Worm (Caenorhabditis elegans) whole organism, L3 larva: ENCODE results near the gene rbm-22.

Experiments
- R02D3.7 ChIP-seq: fragments of 150-350 bp; optimal IDR thresholded peaks from 2 replicates; lab custom pipeline; 2014; ENCODE audit warnings: missing biosample characterization, missing genetic modification characterization
- ZK546.5 ChIP-seq: sonication (generic microtip); optimal IDR thresholded peaks from 2 replicates; lab custom pipeline; 2017; ENCODE audit warnings: missing biosample characterization, missing genetic modification characterization
- aly-2 ChIP-seq: fragments of 150-350 bp; optimal IDR thresholded peaks from 2 replicates; lab custom pipeline; 2014; ENCODE audit warnings: missing biosample characterization, missing genetic modification characterization
- ama-1 ChIP-seq: fragments of 150-350 bp; optimal IDR thresholded peaks from 2 replicates; lab custom pipeline; 2018
- ceh-16 ChIP-seq: sonication (generic microtip); optimal IDR thresholded peaks from 2 replicates; lab custom pipeline; 2017; ENCODE audit warnings: missing biosample characterization, missing genetic modification characterization
- ceh-28 ChIP-seq: fragments of 150-350 bp; optimal IDR thresholded peaks from 2 replicates; lab custom pipeline; 2014; ENCODE audit warnings: missing biosample characterization, missing genetic modification reagents, missing genetic modification characterization
- ceh-82 ChIP-seq: fragments of 150-350 bp; optimal IDR thresholded peaks from 2 replicates; lab custom pipeline; 2014; ENCODE audit warnings: missing biosample characterization, missing genetic modification characterization
- ceh-9 ChIP-seq: sonication (generic microtip); optimal IDR thresholded peaks from 2 replicates; lab custom pipeline; 2018; ENCODE audit warnings: missing biosample characterization, missing genetic modification characterization
- egl-27 ChIP-seq: sonication (generic microtip); optimal IDR thresholded peaks from 4 replicates; lab custom pipeline; 2017; ENCODE audit warnings: missing biosample characterization, missing genetic modification reagents, missing genetic modification characterization
- elt-1 ChIP-seq: fragments of 150-350 bp; optimal IDR thresholded peaks from 2 replicates; lab custom pipeline; 2014; ENCODE audit warnings: missing biosample characterization, missing genetic modification characterization
- elt-2 ChIP-seq: sonication (generic microtip); optimal IDR thresholded peaks from 2 replicates; lab custom pipeline; 2016; ENCODE audit warnings: missing genetic modification reagents, mild to moderate bottlenecking, missing genetic modification characterization, missing compliant biosample characterization
- elt-3 ChIP-seq, 3 experiments: fragments of 150-350 bp in 1 of 3; sonication (generic microtip) in 2 of 3; optimal IDR thresholded peaks; 2 replicates in 2 of 3; 4 replicates in 1 of 3; lab custom pipeline; 2014 to 2017; ENCODE audit warnings: missing biosample characterization in 3 of 3, missing genetic modification characterization in 3 of 3
- eor-1 ChIP-seq, 2 experiments: fragments of 150-350 bp; optimal IDR thresholded peaks; 2 replicates each; lab custom pipeline; 2014 to 2018; ENCODE audit warnings: missing biosample characterization in 2 of 2, missing genetic modification characterization in 2 of 2
- fkh-10 ChIP-seq: sonication (generic microtip); optimal IDR thresholded peaks from 2 replicates; lab custom pipeline; 2017; ENCODE audit warnings: missing biosample characterization, missing genetic modification reagents, missing genetic modification characterization
- fkh-2 ChIP-seq: fragments of 150-350 bp; optimal IDR thresholded peaks from 2 replicates; lab custom pipeline; 2014; ENCODE audit warnings: missing biosample characterization, missing genetic modification reagents, missing genetic modification characterization
- hmg-11 ChIP-seq: sonication (generic microtip); optimal IDR thresholded peaks from 2 replicates; lab custom pipeline; 2016; ENCODE audit warnings: missing genetic modification characterization, missing compliant biosample characterization
- jun-1 ChIP-seq: fragments of 150-350 bp; optimal IDR thresholded peaks from 2 replicates; lab custom pipeline; 2014; ENCODE audit warnings: missing biosample characterization, missing genetic modification reagents, missing genetic modification characterization
- lin-15B ChIP-seq: fragments of 150-350 bp; optimal IDR thresholded peaks from 2 replicates; lab custom pipeline; 2014; ENCODE audit warnings: missing biosample characterization, missing genetic modification characterization
- lin-39 ChIP-seq: fragments of 150-350 bp; optimal IDR thresholded peaks from 2 replicates; lab custom pipeline; 2018; ENCODE audit warnings: missing biosample characterization, missing genetic modification reagents, missing genetic modification characterization
- lsy-12 ChIP-seq: sonication (generic microtip); optimal IDR thresholded peaks from 2 replicates; lab custom pipeline; 2016; ENCODE audit warnings: mild to moderate bottlenecking, missing genetic modification characterization, missing compliant biosample characterization
- mdl-1 ChIP-seq: fragments of 150-350 bp; optimal IDR thresholded peaks from 2 replicates; lab custom pipeline; 2014; ENCODE audit warnings: missing biosample characterization, missing genetic modification characterization
- nfya-1 ChIP-seq: sonication (generic microtip); optimal IDR thresholded peaks from 2 replicates; lab custom pipeline; 2017; ENCODE audit warnings: missing genetic modification characterization, mild to moderate bottlenecking, missing compliant biosample characterization, antibody characterized with exemption, moderate library complexity; ENCODE audit not compliant: insufficient read depth
- nhr-12 ChIP-seq: fragments of 150-350 bp; optimal IDR thresholded peaks from 2 replicates; lab custom pipeline; 2014; ENCODE audit warnings: missing biosample characterization, missing genetic modification characterization
- nhr-237 ChIP-seq: fragments of 150-350 bp; optimal IDR thresholded peaks from 2 replicates; lab custom pipeline; 2014; ENCODE audit warnings: missing biosample characterization, missing genetic modification characterization
- nhr-25 ChIP-seq: sonication (generic microtip); optimal IDR thresholded peaks from 2 replicates; lab custom pipeline; 2017; ENCODE audit warnings: missing biosample characterization, missing genetic modification characterization
- nhr-28 ChIP-seq: fragments of 150-350 bp; optimal IDR thresholded peaks from 2 replicates; lab custom pipeline; 2014; ENCODE audit warnings: missing biosample characterization, missing genetic modification characterization
- nhr-67 ChIP-seq: fragments of 150-350 bp; optimal IDR thresholded peaks from 2 replicates; lab custom pipeline; 2014; ENCODE audit warnings: missing biosample characterization, missing genetic modification characterization
- nhr-76 ChIP-seq: fragments of 150-350 bp; sonication (generic microtip); optimal IDR thresholded peaks from 5 replicates; lab custom pipeline; 2014; ENCODE audit warnings: missing biosample characterization, missing genetic modification characterization
- nhr-77 ChIP-seq: fragments of 150-350 bp; optimal IDR thresholded peaks from 2 replicates; lab custom pipeline; 2014; ENCODE audit warnings: missing biosample characterization, missing genetic modification characterization
- pha-4 ChIP-seq: fragments of 150-350 bp; optimal IDR thresholded peaks from 2 replicates; lab custom pipeline; 2014; ENCODE audit warnings: missing biosample characterization, missing genetic modification reagents, missing genetic modification characterization
- pqm-1 ChIP-seq: fragments of 150-350 bp; optimal IDR thresholded peaks from 2 replicates; lab custom pipeline; 2017; ENCODE audit warnings: missing biosample characterization, missing genetic modification characterization, inconsistent platforms
- sea-2 ChIP-seq: fragments of 150-350 bp; sonication (generic microtip); optimal IDR thresholded peaks from 4 replicates; lab custom pipeline; 2014; ENCODE audit warnings: missing biosample characterization, missing genetic modification reagents, missing genetic modification characterization
- skn-1 ChIP-seq: fragments of 150-350 bp; optimal IDR thresholded peaks from 2 replicates; lab custom pipeline; 2014; ENCODE audit warnings: missing biosample characterization, missing genetic modification characterization
- snpc-4 ChIP-seq: fragments of 150-350 bp; optimal IDR thresholded peaks from 2 replicates; lab custom pipeline; 2014; ENCODE audit warnings: missing biosample characterization, missing genetic modification characterization
- tbx-2 ChIP-seq: sonication (generic microtip); optimal IDR thresholded peaks from 2 replicates; lab custom pipeline; 2016; ENCODE audit warnings: mild to moderate bottlenecking, missing genetic modification characterization, missing compliant biosample characterization
- unc-39 ChIP-seq: sonication (generic microtip); optimal IDR thresholded peaks from 4 replicates; lab custom pipeline; 2017; ENCODE audit warnings: missing biosample characterization, missing genetic modification characterization
- zag-1 ChIP-seq: fragments of 150-350 bp; optimal IDR thresholded peaks from 2 replicates; lab custom pipeline; 2014; ENCODE audit warnings: missing biosample characterization, missing genetic modification characterization
- ztf-11 ChIP-seq: fragments of 150-350 bp; optimal IDR thresholded peaks from 2 replicates; lab custom pipeline; 2014; ENCODE audit warnings: missing biosample characterization, missing genetic modification characterization
- ztf-4 ChIP-seq: fragments of 150-350 bp; optimal IDR thresholded peaks from 2 replicates; lab custom pipeline; 2014; ENCODE audit warnings: missing biosample characterization, missing genetic modification characterization

The rbm-22 gene

ce11 chrIV:10885915-10886314 is 24.7 kb downstream of the rbm-22 start, which contains the start of gene srlf-11:
srlf-11 (minus strand) TSS chrIV:10886015.
- TF ChIP-seq pha-4 (no peak), jun-1 (tag; lab: Kevin White, UChicago) (no peak), ceh-28 (tag; lab: Kevin White, UChicago) (no peak), skn-1 (tag; lab: Kevin White, UChicago) (no peak), snpc-4 (tag; lab: Kevin White, UChicago) (no peak), nhr-67 (tag; lab: Kevin White, UChicago) (no peak), fkh-10 (GFP tag; lab: Kevin White, UChicago) (no peak), ztf-11 (tag; lab: Kevin White, UChicago) (no peak), ceh-16 (tag; lab: Kevin White, UChicago) (no peak), nfya-1 (tag; lab: Kevin White, UChicago) (no peak), nhr-237 (tag; lab: Kevin White, UChicago) (no peak), zag-1 (no peak), ZK546.5 (tag; lab: Kevin White, UChicago) (no peak), tbx-2 (tag; lab: Kevin White, UChicago) (no peak), lin-39 (tag; lab: Kevin White, UChicago) (no peak), eor-1 (tag; optimal IDR thresholded peaks at IDR 0.05; lab: Kevin White, UChicago) (no peak), ceh-9 (tag; lab: Kevin White, UChicago) (no peak), ama-1 (lab: Kevin White, UChicago) (no peak)

DNA sequence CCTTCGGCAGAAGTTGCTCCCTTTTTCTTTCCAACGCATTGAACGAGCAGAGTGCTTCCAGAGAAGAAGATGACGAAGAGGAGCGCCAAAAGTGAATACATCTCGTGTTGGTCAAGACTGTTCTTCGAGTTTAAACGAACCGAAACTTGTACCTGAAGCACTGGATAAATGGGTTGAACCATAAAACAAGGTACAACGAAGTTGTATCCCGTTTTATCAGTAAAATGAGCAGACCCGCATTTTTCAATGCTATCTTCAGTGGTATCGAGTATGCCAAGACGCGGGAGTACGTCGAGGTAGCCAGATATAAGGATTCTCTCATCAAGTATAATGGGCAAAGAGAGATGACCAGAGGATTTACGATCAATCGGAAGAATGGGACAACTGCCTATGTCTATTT is 26.1 kb downstream of the rbm-22 start, which contains the start of gene F13E9.16:
TSS of gene F13E9.16 (minus strand) at position 101 of the 400 bp plus-strand sequence.
- no peak for TF ChIP-seq ceh-82 (tag; lab: Kevin White, UChicago)
- no peak for TF ChIP-seq ztf-4 (tag; lab: Kevin White, UChicago)
- TF ChIP-seq nhr-25: no peak
- TF ChIP-seq lin-39 (tag; lab: Kevin White, UChicago): no peak
- no peak for TF ChIP-seq hmg-11 (tag; lab: Kevin White, UChicago)
- TF ChIP-seq ceh-28 (tag; lab: Kevin White, UChicago): no peak
- no peak for TF ChIP-seq ceh-16 (tag; lab: Kevin White, UChicago)

ce11 chrIV:10889820-10890462 is 28.7 kb downstream of the rbm-22 start, which contains the start of gene F13E9.15:
F13E9.15 (minus strand) TSS chrIV:10889870.
- TF ChIP-seq egl-27 (no peak), unc-39 (tag; lab: Kevin White, UChicago) (no peak), ztf-4 (tag; lab: Kevin White, UChicago) (no peak), sea-2 (GFP tag; lab: Kevin White, UChicago) (no peak), fkh-2 (tag; lab: Kevin White, UChicago) (no peak), elt-3 (tag; optimal IDR thresholded peaks at IDR 0.05; lab: Kevin White, UChicago) (no peak), aly-2 (tag; lab: Kevin White, UChicago) (no peak), lsy-12 (tag; lab: Kevin White, UChicago) (no peak), lin-15B (no peak), nhr-76 (no peak), zag-1 (no peak), ceh-9 (tag; lab: Kevin White, UChicago) (no peak)

- TF ChIP-seq pha-4 (no peak), ceh-28 (tag; lab: Kevin White, UChicago) (no peak), ZK546.5 (tag; lab: Kevin White, UChicago) (no peak), elt-1 (tag; lab: Kevin White, UChicago) (no peak), nhr-28 (no peak), ama-1 (lab: Kevin White, UChicago) (no peak), nhr-67 (tag; lab: Kevin White, UChicago) (no peak), elt-2 (no peak), R02D3.7 (no peak), lin-39 (tag; lab: Kevin White, UChicago) (no peak), nhr-12 (tag; lab: Kevin White, UChicago) (no peak), tbx-2 (tag; lab: Kevin White, UChicago) (no peak), pqm-1 (no peak), fkh-10 (GFP tag; lab: Kevin White, UChicago) (no peak), nhr-77 (tag; lab: Kevin White, UChicago) (no peak), mdl-1 (tag; lab: Kevin White, UChicago) (no peak)
Measured at ce11 chrIV:10891993-10892392, 30.8 kb downstream of the rbm-22 start, which contains the start of gene srlf-12. srlf-12 (minus strand) TSS chrIV:10892093.
